Fruit fly (Drosophila melanogaster): Measurements from ENCODE around the gene Tdrd3.

The Tdrd3 gene

dm6 chr3L:14780187-14780586 lies 6.4 kb upstream of the Tdrd3 start (continued):
- no peak for TF ChIP-seq grn (GFP tag; optimal IDR thresholded peaks at IDR 0.05)
- TF ChIP-seq CG43689 (GFP tag; IDR thresholded peaks at IDR 0.05) = no peak
- peak; percentile 11 for TF ChIP-seq CG11398 (GFP tag; optimal IDR thresholded peaks at IDR 0.05)
- no peak for TF ChIP-seq crc (GFP tag; optimal IDR thresholded peaks at IDR 0.05)
- no peak for TF ChIP-seq Sry-δ (GFP tag; optimal IDR thresholded peaks at IDR 0.05)
- TF ChIP-seq tin (GFP tag; optimal IDR thresholded peaks at IDR 0.05) = no peak
- no peak for TF ChIP-seq CG12104 (GFP tag; optimal IDR thresholded peaks at IDR 0.05)
- TF ChIP-seq ewg (GFP tag; optimal IDR thresholded peaks at IDR 0.05) = no peak
- TF ChIP-seq Opbp (GFP tag; IDR thresholded peaks at IDR 0.05; ENCODE audit: partially characterized antibody) = no peak
- TF ChIP-seq sr (GFP tag; IDR thresholded peaks at IDR 0.05) = no peak
- peak; percentile 24 for TF ChIP-seq gsb-n (tag; optimal IDR thresholded peaks at IDR 0.05)
- peak; percentile 6 for TF ChIP-seq lilli (GFP tag; optimal IDR thresholded peaks at IDR 0.05)
- peak; percentile 34 for TF ChIP-seq CG17186 (GFP tag; optimal IDR thresholded peaks at IDR 0.05)
- 0 out of 2 replicates have a peak, but pooled peaks have one; percentile 21 for TF ChIP-seq CG17328 (GFP tag; IDR thresholded peaks at IDR 0.05)
- peak; percentile 74 for TF ChIP-seq Xrp1 (GFP tag; IDR thresholded peaks at IDR 0.05)
- TF ChIP-seq bsh (GFP tag; optimal IDR thresholded peaks at IDR 0.05) = peak in 1 of 2 experiments; percentile 62
- TF ChIP-seq CG33213 (GFP tag; optimal IDR thresholded peaks at IDR 0.05) = peak; percentile 10
- peak; percentile 64 for TF ChIP-seq ara (GFP tag; IDR thresholded peaks at IDR 0.05)
- no peak for TF ChIP-seq sisA (GFP tag; IDR thresholded peaks at IDR 0.05)
- no peak for TF ChIP-seq Adf1 (GFP tag; IDR thresholded peaks at IDR 0.05)
- TF ChIP-seq CG14965 (GFP tag; optimal IDR thresholded peaks at IDR 0.05; ENCODE audit: borderline replicate concordance) = no peak
- TF ChIP-seq dpn (GFP tag; optimal IDR thresholded peaks at IDR 0.05) = no peak
- no peak; the same call in 2 of the 3 replicates for TF ChIP-seq CG11093 (GFP tag; IDR thresholded peaks at IDR 0.05)
- TF ChIP-seq toy (GFP tag; IDR thresholded peaks at IDR 0.05) = no peak
- no peak for TF ChIP-seq pnt (GFP tag; optimal IDR thresholded peaks at IDR 0.05)
- no peak for TF ChIP-seq jing (GFP tag; optimal IDR thresholded peaks at IDR 0.05)
- no peak for TF ChIP-seq CG8281 (tag; optimal IDR thresholded peaks at IDR 0.05)
- no peak for TF ChIP-seq zfh2 (GFP tag; optimal IDR thresholded peaks at IDR 0.05)
- TF ChIP-seq CG31224 (GFP tag; IDR thresholded peaks at IDR 0.05) = no peak
- TF ChIP-seq kay (GFP tag; optimal IDR thresholded peaks at IDR 0.05) = peak; percentile 5
- no peak for TF ChIP-seq CG17385 (GFP tag; optimal IDR thresholded peaks at IDR 0.05)
- no peak for TF ChIP-seq CG11247 (GFP tag; IDR thresholded peaks at IDR 0.05)
- TF ChIP-seq kni (GFP tag; optimal IDR thresholded peaks at IDR 0.05) = no peak
- no peak for TF ChIP-seq Trl (optimal IDR thresholded peaks at IDR 0.05)
- peak; percentile 11 for TF ChIP-seq Trl (GFP tag; optimal IDR thresholded peaks at IDR 0.05)
- TF ChIP-seq CG9876 (GFP tag; optimal IDR thresholded peaks at IDR 0.05) = no peak
- no peak for TF ChIP-seq nerfin-2 (GFP tag; IDR thresholded peaks at IDR 0.05; ENCODE audit: partially characterized antibody)
- no peak for TF ChIP-seq Hr51 (GFP tag; optimal IDR thresholded peaks at IDR 0.05)
- no peak for TF ChIP-seq vvl (GFP tag; IDR thresholded peaks at IDR 0.05)
- TF ChIP-seq Chrac-16 (GFP tag; optimal IDR thresholded peaks at IDR 0.05) = no peak
- TF ChIP-seq H15 (GFP tag; IDR thresholded peaks at IDR 0.05) = no peak
- TF ChIP-seq Dp (GFP tag; optimal IDR thresholded peaks at IDR 0.05) = no peak
- TF ChIP-seq br (optimal IDR thresholded peaks at IDR 0.05) = no peak
- TF ChIP-seq dimm (GFP tag; IDR thresholded peaks at IDR 0.05) = no peak
- no peak for TF ChIP-seq Atf-2 (GFP tag; optimal IDR thresholded peaks at IDR 0.05)
- no peak for TF ChIP-seq gfzf (GFP tag; optimal IDR thresholded peaks at IDR 0.05)
- no peak for TF ChIP-seq CG4404 (GFP tag; IDR thresholded peaks at IDR 0.05)
- TF ChIP-seq nom (GFP tag; optimal IDR thresholded peaks at IDR 0.05) = no peak
- TF ChIP-seq CG10654 (GFP tag; optimal IDR thresholded peaks at IDR 0.05) = peak; percentile 28
- TF ChIP-seq CG11695 (GFP tag; IDR thresholded peaks at IDR 0.05) = 0 out of 3 replicates have a peak, but pooled peaks have one; percentile 5
- TF ChIP-seq Atf3 (GFP tag; optimal IDR thresholded peaks at IDR 0.05) = no peak
- no peak for TF ChIP-seq az2 (GFP tag; optimal IDR thresholded peaks at IDR 0.05)
- no peak for TF ChIP-seq CG6683 (GFP tag; optimal IDR thresholded peaks at IDR 0.05)
